Worm (Caenorhabditis elegans) whole organism, late embryonic: Measurements from ENCODE around the gene C46G7.2.
A peak's percentile ranks its signal among the peaks of the same experiment; 100 is the strongest.

Experiments used
- C08G9.2 ChIP-seq: sonication (generic microtip); optimal IDR thresholded peaks from 2 replicates; lab custom pipeline; 2016; ENCODE audit warnings: mild to moderate bottlenecking, missing genetic modification characterization, moderate library complexity, missing compliant biosample characterization
- K02D7.2 ChIP-seq: sonication (generic microtip); optimal IDR thresholded peaks from 2 replicates; lab custom pipeline; 2017; ENCODE audit warnings: mild to moderate bottlenecking, missing genetic modification characterization, missing compliant biosample characterization
- K09A11.1 ChIP-seq: sonication (generic microtip); optimal IDR thresholded peaks from 2 replicates; lab custom pipeline; 2017; ENCODE audit warnings: antibody characterized with exemption, mild to moderate bottlenecking, missing genetic modification characterization, missing compliant biosample characterization; ENCODE audit not compliant: insufficient read depth
- ceh-18 ChIP-seq: sonication (generic microtip); optimal IDR thresholded peaks from 2 replicates; lab custom pipeline; 2016; ENCODE audit warnings: missing genetic modification characterization, missing compliant biosample characterization
- ceh-19 ChIP-seq: fragments of 200-800 bp; sonication (Bioruptor generic); optimal IDR thresholded peaks from 2 replicates; lab custom pipeline; 2018; ENCODE audit warnings: mild to moderate bottlenecking, missing genetic modification characterization, missing compliant biosample characterization
- ceh-24 ChIP-seq: sonication (generic microtip); optimal IDR thresholded peaks from 2 replicates; lab custom pipeline; 2016; ENCODE audit warnings: mild to moderate bottlenecking, missing genetic modification characterization, missing compliant biosample characterization
- ceh-34 ChIP-seq: sonication (generic microtip); optimal IDR thresholded peaks from 2 replicates; lab custom pipeline; 2016; ENCODE audit warnings: mild to moderate bottlenecking, missing genetic modification characterization, missing compliant biosample characterization
- ceh-45 ChIP-seq: fragments of 200-800 bp; sonication (Bioruptor generic); IDR thresholded peaks from 2 replicates; pipeline ENCODE4 v1.3.6; 2022; ENCODE audit warnings: missing genetic modification reagents, missing genetic modification characterization, missing compliant biosample characterization
- ceh-48 ChIP-seq: sonication (generic microtip); optimal IDR thresholded peaks from 2 replicates; lab custom pipeline; 2016; ENCODE audit warnings: missing genetic modification characterization, inconsistent platforms, missing compliant biosample characterization
- ceh-6 ChIP-seq: fragments of 200-800 bp; sonication (Bioruptor generic); optimal IDR thresholded peaks from 2 replicates; lab custom pipeline; 2018; ENCODE audit warnings: mild to moderate bottlenecking, missing genetic modification characterization, missing compliant biosample characterization
- dve-1 ChIP-seq: sonication (generic microtip); optimal IDR thresholded peaks from 2 replicates; lab custom pipeline; 2017; ENCODE audit warnings: antibody characterized with exemption, mild to moderate bottlenecking, missing genetic modification characterization, missing compliant biosample characterization
- elt-4 ChIP-seq: sonication (generic microtip); optimal IDR thresholded peaks from 2 replicates; lab custom pipeline; 2016; ENCODE audit warnings: missing genetic modification characterization, missing compliant biosample characterization
- eyg-1 ChIP-seq: sonication (generic microtip); optimal IDR thresholded peaks from 2 replicates; lab custom pipeline; 2016; ENCODE audit warnings: missing genotype, missing genetic modification characterization, missing compliant biosample characterization
- fkh-10 ChIP-seq: fragments of 150-350 bp; optimal IDR thresholded peaks from 2 replicates; lab custom pipeline; 2014; ENCODE audit warnings: missing biosample characterization, missing genetic modification reagents, missing genetic modification characterization
- hlh-6 ChIP-seq: sonication (generic microtip); optimal IDR thresholded peaks from 2 replicates; lab custom pipeline; 2016; ENCODE audit warnings: missing genotype, missing genetic modification characterization, missing compliant biosample characterization
- lin-11 ChIP-seq: fragments of 200-800 bp; sonication (Bioruptor generic); optimal IDR thresholded peaks from 2 replicates; lab custom pipeline; 2018; ENCODE audit warnings: mild to moderate bottlenecking, missing genetic modification characterization, missing compliant biosample characterization
- mec-3 ChIP-seq: sonication (generic microtip); optimal IDR thresholded peaks from 2 replicates; lab custom pipeline; 2016; ENCODE audit warnings: borderline replicate concordance, missing genetic modification characterization, missing compliant biosample characterization
- nhr-232 ChIP-seq: sonication (generic microtip); optimal IDR thresholded peaks from 2 replicates; lab custom pipeline; 2016; ENCODE audit warnings: missing genetic modification characterization, missing compliant biosample characterization
- npax-4 ChIP-seq: sonication (generic microtip); optimal IDR thresholded peaks from 2 replicates; lab custom pipeline; 2016; ENCODE audit warnings: missing genetic modification characterization, missing compliant biosample characterization
- pax-1 ChIP-seq: fragments of 150-350 bp; optimal IDR thresholded peaks from 2 replicates; lab custom pipeline; 2014; ENCODE audit warnings: missing biosample characterization, missing genetic modification characterization
- ttx-3 ChIP-seq: sonication (generic microtip); optimal IDR thresholded peaks from 2 replicates; lab custom pipeline; 2016; ENCODE audit warnings: missing genetic modification reagents, missing genetic modification characterization, missing compliant biosample characterization
- unc-42 ChIP-seq: sonication (generic microtip); optimal IDR thresholded peaks from 2 replicates; lab custom pipeline; 2016; ENCODE audit warnings: missing genotype, missing genetic modification characterization, missing compliant biosample characterization
- unc-86 ChIP-seq: sonication (generic microtip); optimal IDR thresholded peaks from 2 replicates; lab custom pipeline; 2016; ENCODE audit warnings: missing genetic modification characterization, missing compliant biosample characterization

The C46G7.2 gene

DNA sequence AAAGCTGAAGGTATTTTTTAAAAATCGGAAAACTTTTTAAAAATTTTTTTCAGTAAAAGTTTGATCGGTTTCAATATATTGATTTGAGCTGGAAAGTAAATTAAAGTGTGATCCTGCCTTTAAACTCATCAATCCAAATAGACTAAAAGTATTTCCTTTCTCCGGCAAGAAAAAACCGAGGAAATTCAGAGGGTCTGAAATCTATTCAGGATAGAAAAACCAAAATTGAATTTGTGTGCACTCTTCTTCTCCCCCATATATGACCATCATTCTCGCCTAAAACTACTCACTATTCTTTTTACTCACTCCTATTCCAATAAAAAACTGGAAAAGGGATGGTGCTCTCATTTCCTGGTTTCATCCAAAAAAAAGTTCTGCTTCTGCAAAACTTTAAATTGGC lies 39.8 kb downstream of the C46G7.2 start:
- TF ChIP-seq unc-42 (tag; lab: Kevin White, UChicago) (peak; percentile 86), pax-1 (no peak)

DNA sequence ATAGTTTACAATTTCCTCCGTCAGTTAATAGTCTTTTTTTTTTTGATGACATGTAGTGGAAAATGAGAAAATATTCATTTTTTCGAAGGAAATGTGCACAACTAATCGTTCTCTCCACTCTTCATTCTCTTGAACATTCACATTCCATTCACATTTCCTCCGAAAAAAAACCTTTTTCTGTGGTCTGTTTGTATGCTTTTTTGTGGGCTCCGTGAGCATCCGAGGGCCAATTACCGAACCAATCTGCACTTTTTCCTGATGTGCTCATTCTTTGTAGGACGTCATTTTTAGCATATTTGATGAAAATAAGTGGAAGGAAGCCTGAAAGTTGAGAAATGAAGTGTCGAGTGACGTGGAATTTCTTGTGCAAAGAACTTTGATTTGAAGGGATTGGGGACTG lies 44.7 kb downstream of the C46G7.2 start:
- TF ChIP-seq ceh-34 (tag; lab: Kevin White, UChicago) (no peak), ceh-24 (tag; lab: Kevin White, UChicago) (no peak), ceh-48 (tag; lab: Kevin White, UChicago) (no peak), npax-4 (no peak), hlh-6 (no peak), eyg-1 (no peak), ceh-19 (GFP tag; lab: Kevin White, UChicago) (no peak), mec-3 (tag; lab: Kevin White, UChicago) (no peak)

DNA sequence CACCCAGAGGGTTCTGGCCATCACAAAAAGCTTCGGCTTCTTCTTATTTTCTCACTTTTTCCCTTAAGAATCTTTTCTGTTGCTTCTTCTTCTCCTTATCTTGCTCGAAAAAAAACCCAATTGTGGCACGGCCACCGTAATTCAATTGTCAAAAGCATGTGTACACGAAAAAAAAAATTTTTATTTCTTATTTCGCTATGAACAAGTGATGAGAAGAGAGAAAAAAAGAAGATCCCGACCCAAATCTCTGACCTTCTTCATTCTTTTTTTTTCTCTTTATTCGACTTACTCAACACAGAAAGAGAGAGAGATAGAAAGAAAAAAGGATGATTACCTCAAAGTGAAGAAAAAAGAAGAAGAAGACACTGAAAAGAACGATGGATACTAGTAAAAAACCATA lies 45.9 kb downstream of the C46G7.2 start:
- TF ChIP-seq unc-42 (tag; lab: Kevin White, UChicago) (peak; percentile 94), unc-86 (tag; lab: Kevin White, UChicago) (no peak)
- TF ChIP-seq, all 69 proteins: peak for 1

DNA sequence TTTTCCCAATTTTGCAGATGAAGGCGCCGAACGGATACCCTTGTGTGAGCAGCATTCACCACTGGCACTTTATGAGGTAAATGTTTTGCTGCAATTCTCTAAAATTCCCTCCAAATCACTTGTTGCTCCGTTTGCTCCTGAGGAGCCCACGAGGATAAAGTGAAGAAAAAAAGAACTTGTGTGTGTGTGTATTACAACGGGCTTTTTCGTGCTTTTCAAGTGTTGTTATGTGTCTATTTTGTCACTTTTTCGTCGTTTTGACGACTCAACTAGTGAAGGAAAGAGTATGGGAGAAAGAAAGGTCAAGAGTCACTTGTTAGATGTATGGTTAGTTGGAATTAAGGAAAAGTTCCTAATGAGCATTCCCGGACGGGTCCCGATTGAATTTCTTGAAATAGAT lies 47.1 kb downstream of the C46G7.2 start:
- no peak for TF ChIP-seq elt-4 (tag; lab: Kevin White, UChicago)

DNA sequence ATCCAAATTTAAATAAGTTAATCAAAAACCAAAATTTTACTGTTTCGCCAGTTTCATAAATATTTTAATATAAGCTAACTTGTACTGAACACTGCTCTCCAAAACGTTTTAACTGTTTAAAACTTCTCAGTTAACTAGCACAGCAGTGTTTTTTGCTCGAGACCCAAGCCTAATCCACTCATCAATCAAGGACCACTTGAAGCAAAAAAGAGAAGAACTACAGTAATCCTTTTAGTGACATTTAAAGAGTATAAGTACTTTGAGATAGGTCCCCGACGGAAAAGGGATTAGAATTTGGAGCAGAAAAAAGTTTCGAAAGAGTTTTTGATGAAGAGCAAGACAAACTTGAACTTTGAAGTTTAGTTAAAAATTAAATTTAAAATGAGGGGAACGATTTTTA lies 49.7 kb downstream of the C46G7.2 start:
- TF ChIP-seq lin-11 (tag; lab: Kevin White, UChicago) (no peak), dve-1 (tag; lab: Kevin White, UChicago) (no peak), ttx-3 (no peak), ceh-18 (tag; lab: Kevin White, UChicago) (no peak), C08G9.2 (tag; lab: Kevin White, UChicago) (no peak), ceh-45 (GFP tag; lab: Robert Waterston, UW) (no peak)

DNA sequence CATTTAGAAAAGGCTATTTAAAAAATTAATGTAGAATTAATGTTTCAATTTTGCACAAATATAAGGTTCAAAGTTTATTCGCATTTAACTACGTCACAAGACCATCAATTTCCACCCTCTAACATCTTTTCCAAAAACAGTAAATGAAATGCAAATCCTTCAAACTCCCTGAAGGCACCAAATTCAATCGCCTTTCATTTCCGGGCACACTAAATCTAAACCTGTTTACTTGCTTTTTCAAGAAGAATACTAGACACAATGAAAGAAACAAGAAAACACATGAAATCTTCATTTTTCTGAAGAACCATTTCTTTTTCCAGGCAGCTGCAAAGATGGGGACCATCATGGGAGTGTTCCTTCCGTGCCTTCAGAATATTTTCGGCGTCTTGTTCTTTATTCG lies 50.2 kb downstream of the C46G7.2 start:
- peak; percentile 47 for TF ChIP-seq fkh-10 (GFP tag; lab: Kevin White, UChicago)
- no peak for TF ChIP-seq ceh-34 (tag; lab: Kevin White, UChicago)
- TF ChIP-seq K02D7.2: no peak
- TF ChIP-seq unc-42 (tag; lab: Kevin White, UChicago): peak; percentile 89
- TF ChIP-seq nhr-232 (tag; lab: Kevin White, UChicago): no peak
- TF ChIP-seq C08G9.2 (tag; lab: Kevin White, UChicago): no peak
- no peak for TF ChIP-seq ceh-6 (GFP tag; lab: Kevin White, UChicago)
- no peak for TF ChIP-seq K09A11.1 (tag; lab: Kevin White, UChicago)
